Fruit fly (Drosophila melanogaster) whole organism, embryonic: Measurements from ENCODE around the gene Agpat2.

Experiments
- CG2202 ChIP-seq: fragments of 200-800 bp; sonication (Bioruptor generic); optimal IDR thresholded peaks from 2 replicates; lab custom pipeline; 2018; ENCODE audit warnings: missing biosample characterization, mild to moderate bottlenecking, missing genetic modification characterization
- CG3281 ChIP-seq: fragments of 200-800 bp; sonication (Bioruptor generic); optimal IDR thresholded peaks from 3 replicates; lab custom pipeline; 2017; ENCODE audit warnings: missing biosample characterization, mild to moderate bottlenecking, missing genetic modification characterization
- Drgx ChIP-seq: fragments of 200-800 bp; sonication (Bioruptor generic); IDR thresholded peaks from 2 replicates; pipeline ENCODE4 v1.3.6; 2022; ENCODE audit warnings: missing biosample characterization, missing genetic modification characterization
- danr ChIP-seq: fragments of 200-800 bp; sonication (Bioruptor generic); IDR thresholded peaks from 2 replicates; pipeline ENCODE4 v1.3.6; 2022; ENCODE audit warnings: missing biosample characterization, missing genetic modification characterization
- lola ChIP-seq, 3 experiments: fragments of >200 bp in 2 of 3; fragments of 200-800 bp in 1 of 3; sonication (Bioruptor generic) in 1 of 3; optimal IDR thresholded peaks; 2 replicates each; lab custom pipeline; 2017 to 2019; ENCODE audit warnings: missing biosample characterization in 3 of 3, missing genetic modification characterization in 3 of 3, mild to moderate bottlenecking in 1 of 3, moderate library complexity in 1 of 3

DNA sequence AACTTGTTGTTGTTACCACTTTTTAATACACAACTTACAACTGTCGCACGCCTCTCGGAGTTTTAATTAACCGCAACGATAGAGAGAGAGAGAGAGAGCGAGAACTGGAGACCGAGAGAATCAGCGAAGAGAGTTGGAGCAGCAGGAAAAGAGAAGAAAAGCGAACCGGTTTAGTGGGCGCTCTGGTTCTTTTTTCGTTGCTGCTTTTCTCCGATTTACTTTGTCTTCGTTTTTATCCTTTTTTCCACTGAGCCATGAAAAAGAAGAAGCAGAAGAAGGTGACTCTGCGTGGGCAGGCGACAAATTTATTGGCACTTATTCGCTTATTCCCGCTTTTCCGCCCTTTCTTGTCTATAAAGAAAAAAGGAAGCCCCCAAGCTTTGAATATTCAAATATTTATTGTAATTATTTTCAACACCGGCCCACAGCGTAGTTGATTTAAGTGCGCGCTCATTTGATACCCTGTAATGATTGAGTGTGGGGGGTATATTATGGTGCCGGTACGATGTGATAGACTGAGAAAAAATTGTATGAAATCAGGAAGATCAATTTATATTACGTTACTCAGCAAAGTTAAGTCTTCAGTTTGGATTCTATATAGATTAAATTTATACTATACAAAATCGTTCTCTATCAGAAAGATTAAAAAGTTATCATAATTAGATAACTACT is 43.4 kb downstream of the Agpat2 start:
- TF ChIP-seq lola (GFP tag; optimal IDR thresholded peaks at IDR 0.05; lab: Kevin White, UChicago) = no peak
- no peak for TF ChIP-seq CG3281 (GFP tag; lab: Kevin White, UChicago)
- TF ChIP-seq danr (GFP tag; lab: Robert Waterston, UW) = no peak
- TF ChIP-seq Drgx = no peak; the same call in 1 of the 2 replicates
- no peak for TF ChIP-seq CG2202
